Worm (Caenorhabditis elegans) whole organism, L4 larva: Measurements from ENCODE around the gene dlg-1.

Experiments used
- nhr-6 ChIP-seq: fragments of 150-350 bp; optimal IDR thresholded peaks from 2 replicates; lab custom pipeline; 2014; ENCODE audit warnings: missing biosample characterization, missing genetic modification characterization
- snpc-4 ChIP-seq: fragments of 150-350 bp; optimal IDR thresholded peaks from 2 replicates; lab custom pipeline; 2014; ENCODE audit warnings: missing biosample characterization, missing genetic modification characterization

- TF ChIP-seq snpc-4 (tag; lab: Kevin White, UChicago): no peak
- TF ChIP-seq nhr-6 (tag; lab: Kevin White, UChicago): no peak
These were observed 32.1 kb upstream of the dlg-1 start for ce11 chrX:5447381-5447780.
